Worm (Caenorhabditis elegans) whole organism, young adult: Measurements from ENCODE around the gene pgp-10.

Experiments
- B0019.2 ChIP-seq: fragments of 200-800 bp; sonication (Bioruptor generic); conservative IDR thresholded peaks from 2 replicates; pipeline ENCODE4 v1.3.6; 2022; ENCODE audit warnings: missing genetic modification reagents, missing genetic modification characterization, missing compliant biosample characterization
- B0336.3 ChIP-seq: fragments of 200-800 bp; sonication (Bioruptor generic); IDR thresholded peaks from 2 replicates; pipeline ENCODE4 v1.3.6; 2022; ENCODE audit warnings: missing genetic modification characterization, missing compliant biosample characterization
- D2030.7 ChIP-seq: fragments of 200-800 bp; sonication (Bioruptor generic); IDR thresholded peaks from 2 replicates; pipeline ENCODE4 v1.3.6; 2022; ENCODE audit warnings: missing genetic modification reagents, missing genetic modification characterization, missing compliant biosample characterization
- F23B12.7 ChIP-seq: sonication (generic microtip); optimal IDR thresholded peaks from 2 replicates; lab custom pipeline; 2017; ENCODE audit warnings: missing genetic modification characterization, mild to moderate bottlenecking, missing compliant biosample characterization, antibody characterized with exemption, moderate library complexity; ENCODE audit not compliant: insufficient read depth
- F37B4.10 ChIP-seq: fragments of 200-800 bp; sonication (Bioruptor generic); IDR thresholded peaks from 2 replicates; pipeline ENCODE4 v1.3.6; 2022; ENCODE audit warnings: missing genetic modification characterization, missing compliant biosample characterization
- F49E8.2 ChIP-seq: sonication (generic microtip); optimal IDR thresholded peaks from 3 replicates; lab custom pipeline; 2017; ENCODE audit warnings: missing genetic modification characterization, mild to moderate bottlenecking, missing compliant biosample characterization, antibody characterized with exemption, moderate library complexity; ENCODE audit not compliant: insufficient read depth
- F57A8.1 ChIP-seq: fragments of 200-800 bp; sonication (Bioruptor generic); optimal IDR thresholded peaks from 2 replicates; lab custom pipeline; 2018; ENCODE audit warnings: mild to moderate bottlenecking, missing genetic modification characterization, moderate library complexity, missing compliant biosample characterization
- K11D2.4 ChIP-seq: fragments of 200-800 bp; sonication (Bioruptor generic); IDR thresholded peaks from 2 replicates; pipeline ENCODE4 v1.3.6; 2022; ENCODE audit warnings: missing genetic modification reagents, missing genetic modification characterization, missing compliant biosample characterization
- T07F8.4 ChIP-seq: sonication (generic microtip); optimal IDR thresholded peaks from 2 replicates; lab custom pipeline; 2016; ENCODE audit warnings: mild to moderate bottlenecking, missing genetic modification characterization, moderate library complexity, missing compliant biosample characterization
- T26A5.8 ChIP-seq: sonication (generic microtip); optimal IDR thresholded peaks from 2 replicates; lab custom pipeline; 2016; ENCODE audit warnings: missing genetic modification characterization, missing compliant biosample characterization
- Y95B8A.8 ChIP-seq: fragments of 200-800 bp; sonication (Bioruptor generic); IDR thresholded peaks from 2 replicates; pipeline ENCODE4 v1.3.6; 2022; ENCODE audit warnings: missing genetic modification reagents, missing genetic modification characterization, missing compliant biosample characterization
- ZK185.1 ChIP-seq: sonication (generic microtip); optimal IDR thresholded peaks from 2 replicates; lab custom pipeline; 2016; ENCODE audit warnings: mild to moderate bottlenecking, missing genetic modification characterization, missing compliant biosample characterization; ENCODE audit not compliant: poor library complexity, severe bottlenecking
- athp-1 ChIP-seq: sonication (generic microtip); optimal IDR thresholded peaks from 2 replicates; lab custom pipeline; 2017; ENCODE audit warnings: mild to moderate bottlenecking, missing genetic modification characterization, missing compliant biosample characterization
- ccch-3 ChIP-seq: fragments of 200-800 bp; sonication (Bioruptor generic); optimal IDR thresholded peaks from 2 replicates; lab custom pipeline; 2018; ENCODE audit warnings: mild to moderate bottlenecking, missing genetic modification characterization, missing compliant biosample characterization
- cebp-1 ChIP-seq, 2 experiments: fragments of 200-800 bp in 1 of 2; sonication (Bioruptor generic) in 1 of 2; sonication (generic microtip) in 1 of 2; IDR thresholded peaks in 1 of 2; optimal IDR thresholded peaks in 1 of 2; 2 replicates each; pipeline versions ENCODE4 v1.3.6 to Lab custom; 2017 to 2022; ENCODE audit warnings: missing compliant biosample characterization in 2 of 2, missing genetic modification characterization in 2 of 2, mild to moderate bottlenecking in 1 of 2, missing genetic modification reagents in 1 of 2, moderate library complexity in 1 of 2
- egl-44 ChIP-seq: fragments of 200-800 bp; sonication (Bioruptor generic); IDR thresholded peaks from 2 replicates; pipeline ENCODE4 v1.3.6; 2022; ENCODE audit warnings: missing genetic modification reagents, missing genetic modification characterization, missing compliant biosample characterization
- egrh-3 ChIP-seq: fragments of 200-800 bp; sonication (Bioruptor generic); IDR thresholded peaks from 2 replicates; pipeline ENCODE4 v1.3.6; 2022; ENCODE audit warnings: missing genetic modification reagents, missing genetic modification characterization, missing compliant biosample characterization
- fkh-3 ChIP-seq: sonication (generic microtip); optimal IDR thresholded peaks from 2 replicates; lab custom pipeline; 2016; ENCODE audit warnings: mild to moderate bottlenecking, missing genetic modification characterization, missing compliant biosample characterization
- gei-17 ChIP-seq: fragments of 200-800 bp; sonication (Bioruptor generic); optimal IDR thresholded peaks from 2 replicates; lab custom pipeline; 2018; ENCODE audit warnings: mild to moderate bottlenecking, missing genetic modification characterization, missing compliant biosample characterization
- him-1 ChIP-seq: sonication (generic microtip); optimal IDR thresholded peaks from 2 replicates; lab custom pipeline; 2016; ENCODE audit warnings: missing genotype, missing genetic modification reagents, missing genetic modification characterization, missing compliant biosample characterization
- let-607 ChIP-seq, 2 experiments: fragments of 200-800 bp in 1 of 2; sonication (Bioruptor generic) in 1 of 2; sonication (generic microtip) in 1 of 2; optimal IDR thresholded peaks; 2 replicates each; lab custom pipeline; 2016 to 2018; ENCODE audit warnings: mild to moderate bottlenecking in 2 of 2, missing compliant biosample characterization in 2 of 2, missing genetic modification characterization in 2 of 2, moderate library complexity in 2 of 2, missing genotype in 1 of 2
- lin-26 ChIP-seq: fragments of 200-800 bp; sonication (Bioruptor generic); IDR thresholded peaks from 2 replicates; pipeline ENCODE4 v1.3.6; 2022; ENCODE audit warnings: missing genetic modification reagents, missing genetic modification characterization, missing compliant biosample characterization
- lin-35 ChIP-seq, 3 experiments: fragments of 150-350 bp in 2 of 3; sonication (generic microtip) in 1 of 3; optimal IDR thresholded peaks; 2 replicates each; lab custom pipeline; 2014 to 2018; ENCODE audit warnings: missing biosample characterization in 3 of 3, missing genetic modification characterization in 3 of 3, missing genetic modification reagents in 3 of 3
- madf-3 ChIP-seq: fragments of 200-800 bp; sonication (Bioruptor generic); IDR thresholded peaks from 2 replicates; pipeline ENCODE4 v1.3.6; 2022; ENCODE audit warnings: missing genetic modification reagents, missing genetic modification characterization, missing compliant biosample characterization
- madf-8 ChIP-seq: fragments of 200-800 bp; sonication (Bioruptor generic); conservative IDR thresholded peaks from 2 replicates; pipeline ENCODE4 v1.3.6; 2022; ENCODE audit warnings: missing genetic modification reagents, missing genetic modification characterization, missing compliant biosample characterization
- mel-28 ChIP-seq: sonication (generic microtip); optimal IDR thresholded peaks from 2 replicates; lab custom pipeline; 2016; ENCODE audit warnings: borderline replicate concordance, mild to moderate bottlenecking, missing genetic modification characterization, missing compliant biosample characterization
- mxl-1 ChIP-seq: sonication (generic microtip); optimal IDR thresholded peaks from 2 replicates; lab custom pipeline; 2016; ENCODE audit warnings: missing genetic modification characterization, missing compliant biosample characterization
- nfya-1 ChIP-seq: sonication (generic microtip); optimal IDR thresholded peaks from 2 replicates; lab custom pipeline; 2017; ENCODE audit warnings: antibody characterized with exemption, missing compliant biosample characterization, missing genetic modification characterization, borderline replicate concordance; ENCODE audit not compliant: insufficient read depth
- nfya-2 ChIP-seq: fragments of 200-800 bp; sonication (Bioruptor generic); IDR thresholded peaks from 2 replicates; pipeline ENCODE4 v1.3.6; 2022; ENCODE audit warnings: missing genetic modification reagents, missing genetic modification characterization, missing compliant biosample characterization
- nhr-120 ChIP-seq: fragments of 200-800 bp; sonication (Bioruptor generic); IDR thresholded peaks from 2 replicates; pipeline ENCODE4 v1.3.6; 2022; ENCODE audit warnings: missing genetic modification characterization, missing compliant biosample characterization
- nhr-179 ChIP-seq: sonication (generic microtip); optimal IDR thresholded peaks from 2 replicates; lab custom pipeline; 2016; ENCODE audit warnings: mild to moderate bottlenecking, missing genetic modification characterization, missing compliant biosample characterization
- nhr-27 ChIP-seq: fragments of 200-800 bp; sonication (Bioruptor generic); optimal IDR thresholded peaks from 2 replicates; lab custom pipeline; 2018; ENCODE audit warnings: mild to moderate bottlenecking, missing genetic modification characterization, moderate library complexity, missing compliant biosample characterization
- rcor-1 ChIP-seq: fragments of 200-800 bp; sonication (Bioruptor generic); IDR thresholded peaks from 2 replicates; pipeline ENCODE4 v1.3.6; 2022; ENCODE audit warnings: missing genetic modification reagents, missing genetic modification characterization, missing compliant biosample characterization
- sdz-38 ChIP-seq: sonication (generic microtip); optimal IDR thresholded peaks from 2 replicates; lab custom pipeline; 2016; ENCODE audit warnings: missing genotype, missing genetic modification characterization, missing compliant biosample characterization
- sea-2 ChIP-seq: fragments of 200-800 bp; sonication (Bioruptor generic); IDR thresholded peaks from 2 replicates; pipeline ENCODE4 v1.3.6; 2022; ENCODE audit warnings: missing genetic modification characterization, missing compliant biosample characterization
- snpc-1.3 ChIP-seq: sonication (generic microtip); optimal IDR thresholded peaks from 2 replicates; lab custom pipeline; 2017; ENCODE audit warnings: missing genetic modification characterization, mild to moderate bottlenecking, missing compliant biosample characterization, antibody characterized with exemption, moderate library complexity, missing genotype, missing genetic modification reagents; ENCODE audit not compliant: insufficient read depth
- snpc-3.4 ChIP-seq: sonication (generic microtip); optimal IDR thresholded peaks from 2 replicates; lab custom pipeline; 2017; ENCODE audit warnings: missing genetic modification characterization, mild to moderate bottlenecking, missing compliant biosample characterization, antibody characterized with exemption, moderate library complexity, missing genotype, missing genetic modification reagents
- somi-1 ChIP-seq: fragments of 200-800 bp; sonication (Bioruptor generic); optimal IDR thresholded peaks from 2 replicates; lab custom pipeline; 2018; ENCODE audit warnings: mild to moderate bottlenecking, missing genetic modification characterization, missing compliant biosample characterization
- sptf-2 ChIP-seq: fragments of 200-800 bp; sonication (Bioruptor generic); optimal IDR thresholded peaks from 2 replicates; lab custom pipeline; 2018; ENCODE audit warnings: mild to moderate bottlenecking, missing genetic modification characterization, missing compliant biosample characterization
- tbp1 ChIP-seq: fragments of 200-800 bp; sonication (Bioruptor generic); optimal IDR thresholded peaks from 2 replicates; lab custom pipeline; 2018; ENCODE audit warnings: mild to moderate bottlenecking, missing genetic modification characterization, missing compliant biosample characterization
- zfh-2 ChIP-seq: fragments of 200-800 bp; sonication (Bioruptor generic); conservative IDR thresholded peaks from 2 replicates; pipeline ENCODE4 v1.3.6; 2022; ENCODE audit warnings: missing genetic modification reagents, missing genetic modification characterization, missing compliant biosample characterization
- ztf-6 ChIP-seq: fragments of 200-800 bp; sonication (Bioruptor generic); IDR thresholded peaks from 2 replicates; pipeline ENCODE4 v1.3.6; 2022; ENCODE audit warnings: missing genetic modification reagents, missing genetic modification characterization, missing compliant biosample characterization

The pgp-10 gene

ce11 chrX:7158736-7159135 is at the start of gene pgp-10:
pgp-10 (plus strand) TSS chrX:7159036.
- TF ChIP-seq nfya-2 (GFP tag; lab: Robert Waterston, UW) (no peak), Y95B8A.8 (GFP tag; lab: Robert Waterston, UW) (no peak), ztf-6 (GFP tag; lab: Robert Waterston, UW) (no peak), nfya-1 (tag; lab: Kevin White, UChicago) (no peak), F23B12.7 (tag; lab: Kevin White, UChicago) (no peak), mel-28 (tag; lab: Kevin White, UChicago) (no peak), let-607 (tag; optimal IDR thresholded peaks at IDR 0.05; lab: Kevin White, UChicago) (no peak), zfh-2 (GFP tag; lab: Robert Waterston, UW) (no peak), madf-3 (no peak), D2030.7 (GFP tag; lab: Robert Waterston, UW) (no peak)
- TF ChIP-seq, all 124 proteins: peak for 0

- no peak for TF ChIP-seq nhr-120
- no peak for TF ChIP-seq rcor-1 (GFP tag; lab: Robert Waterston, UW)
- TF ChIP-seq him-1 (tag; lab: Kevin White, UChicago) = no peak
- no peak for TF ChIP-seq nfya-1 (tag; lab: Kevin White, UChicago)
- TF ChIP-seq somi-1 (GFP tag; lab: Kevin White, UChicago) = no peak
- no peak for TF ChIP-seq snpc-1.3
- TF ChIP-seq gei-17 (GFP tag; lab: Kevin White, UChicago) = no peak
- TF ChIP-seq sea-2 (GFP tag; lab: Robert Waterston, UW) = no peak
- TF ChIP-seq ZK185.1 (tag; lab: Kevin White, UChicago) = no peak
- TF ChIP-seq egl-44 (GFP tag; lab: Robert Waterston, UW) = no peak
- TF ChIP-seq ccch-3 = no peak
- no peak for TF ChIP-seq snpc-3.4
- TF ChIP-seq F49E8.2 (tag; lab: Kevin White, UChicago) = no peak
- TF ChIP-seq madf-8 (GFP tag; lab: Robert Waterston, UW) = no peak
- TF ChIP-seq K11D2.4 (GFP tag; lab: Robert Waterston, UW) = no peak
Measured at ce11 chrX:7112589-7112988, 46.2 kb upstream of the pgp-10 start, which contains the start of gene C36B7.1. C36B7.1 (plus strand) TSS chrX:7112889.

ce11 chrX:7116896-7117295 is 41.9 kb upstream of the pgp-10 start, which contains the start of gene hen-1:
hen-1 (minus strand) TSS chrX:7116996.
- TF ChIP-seq lin-26 (GFP tag; lab: Robert Waterston, UW) (no peak), F37B4.10 (GFP tag; lab: Robert Waterston, UW) (no peak), let-607 (tag; optimal IDR thresholded peaks at IDR 0.05; lab: Kevin White, UChicago) (no peak), mxl-1 (tag; lab: Kevin White, UChicago) (no peak), T26A5.8 (tag; lab: Kevin White, UChicago) (no peak), mel-28 (tag; lab: Kevin White, UChicago) (no peak), tbp1 (no peak), egrh-3 (no peak), sptf-2 (GFP tag; lab: Kevin White, UChicago) (no peak), B0336.3 (no peak)

ce11 chrX:7122655-7123054 is 36.2 kb upstream of the pgp-10 start:
- TF ChIP-seq F57A8.1 (GFP tag; lab: Kevin White, UChicago) (no peak), nhr-27 (tag; lab: Kevin White, UChicago) (no peak), athp-1 (tag; lab: Kevin White, UChicago) (no peak), lin-35 (GFP tag; optimal IDR thresholded peaks at IDR 0.05; lab: Kevin White, UChicago) (no peak), nhr-179 (tag; lab: Kevin White, UChicago) (no peak), cebp-1 (GFP tag; IDR thresholded peaks at IDR 0.05; lab: Robert Waterston, UW) (no peak), cebp-1 (tag; optimal IDR thresholded peaks at IDR 0.05; lab: Kevin White, UChicago) (no peak), T07F8.4 (tag; lab: Kevin White, UChicago) (no peak), Y95B8A.8 (GFP tag; lab: Robert Waterston, UW) (no peak), B0019.2 (GFP tag; lab: Robert Waterston, UW) (no peak), sdz-38 (tag; lab: Kevin White, UChicago) (no peak), ztf-6 (GFP tag; lab: Robert Waterston, UW) (no peak), fkh-3 (tag; lab: Kevin White, UChicago) (no peak)
- TF ChIP-seq, all 124 proteins: peak for 0
